Worm (Caenorhabditis elegans): ENCODE results near the gene F02C12.3.

F02C12.3 gene

ce11 chrX:13414974-13415373 lies 18.2 kb downstream of the F02C12.3 start (continued):
- TF ChIP-seq nhr-111 (GFP tag; optimal IDR thresholded peaks at IDR 0.05) = no peak

- TF ChIP-seq zfp-3 (GFP tag; conservative IDR thresholded peaks at IDR 0.05) (no peak), Y5F2A.4 (GFP tag; optimal IDR thresholded peaks at IDR 0.05) (no peak), daf-16 (GFP tag; optimal IDR thresholded peaks at IDR 0.05) (peak in 1 of 2 experiments; percentile 2), daf-16 (tag; optimal IDR thresholded peaks at IDR 0.05) (peak; percentile 91), ctbp-1 (GFP tag; IDR thresholded peaks at IDR 0.05) (no peak), nhr-77 (tag; optimal IDR thresholded peaks at IDR 0.05) (peak; percentile 87), ztf-7 (tag; optimal IDR thresholded peaks at IDR 0.05) (no peak), nhr-237 (tag; optimal IDR thresholded peaks at IDR 0.05) (no peak), nhr-6 (tag; optimal IDR thresholded peaks at IDR 0.05) (no peak), F44E2.7 (GFP tag; IDR thresholded peaks at IDR 0.05) (no peak), ztf-11 (tag; optimal IDR thresholded peaks at IDR 0.05) (no peak), tra-1 (GFP tag; IDR thresholded peaks at IDR 0.05) (no peak), egl-27 (tag; optimal IDR thresholded peaks at IDR 0.05) (no peak), cey-2 (tag; optimal IDR thresholded peaks at IDR 0.05; ENCODE audit: borderline replicate concordance, insufficient read depth) (no peak), nhr-42 (GFP tag; IDR thresholded peaks at IDR 0.05) (no peak), dmd-8 (GFP tag; IDR thresholded peaks at IDR 0.05) (no peak), aha-1 (tag) (no peak), nhr-41 (GFP tag; IDR thresholded peaks at IDR 0.05) (no peak), madf-9 (GFP tag; conservative IDR thresholded peaks at IDR 0.05) (no peak), dve-1 (tag; optimal IDR thresholded peaks at IDR 0.05; ENCODE audit: insufficient read depth) (peak; percentile 84), Y105C5A.15 (GFP tag; IDR thresholded peaks at IDR 0.05) (no peak), php-3 (GFP tag; IDR thresholded peaks at IDR 0.05) (0 out of 2 replicates have a peak, but pooled peaks have one; percentile 33), daf-8 (GFP tag; IDR thresholded peaks at IDR 0.05) (no peak), mes-2 (tag; optimal IDR thresholded peaks at IDR 0.05; ENCODE audit: poor library complexity, severe bottlenecking) (no peak), gei-8 (GFP tag; optimal IDR thresholded peaks at IDR 0.05) (no peak), R02D3.7 (tag; optimal IDR thresholded peaks at IDR 0.05) (no peak), dmd-6 (GFP tag; IDR thresholded peaks at IDR 0.05) (peak; percentile 48; the same call in 1 of the 2 replicates), ceh-32 (tag; optimal IDR thresholded peaks at IDR 0.05; ENCODE audit: poor library complexity) (no peak), daf-12 (tag; optimal IDR thresholded peaks at IDR 0.05) (no peak), F49E8.2 (tag; optimal IDR thresholded peaks at IDR 0.05; ENCODE audit: borderline replicate concordance) (no peak), vab-7 (GFP tag; IDR thresholded peaks at IDR 0.05) (no peak), lim-7 (GFP tag; IDR thresholded peaks at IDR 0.05) (no peak), snpc-1.2 (GFP tag; IDR thresholded peaks at IDR 0.05) (no peak), set-16 (GFP tag; IDR thresholded peaks at IDR 0.05) (no peak), nhr-48 (tag; optimal IDR thresholded peaks at IDR 0.05) (peak; percentile 31), jun-1 (tag; optimal IDR thresholded peaks at IDR 0.05) (no peak), sdz-12 (GFP tag; optimal IDR thresholded peaks at IDR 0.05) (no peak), ama-1 (optimal IDR thresholded peaks at IDR 0.05) (no peak), nhr-10 (tag; optimal IDR thresholded peaks at IDR 0.05) (no peak), D1046.2 (GFP tag; IDR thresholded peaks at IDR 0.05) (no peak), snpc-4 (tag; optimal IDR thresholded peaks at IDR 0.05) (no peak), dmd-9 (GFP tag; IDR thresholded peaks at IDR 0.05) (no peak), tag-97 (GFP tag; IDR thresholded peaks at IDR 0.05) (no peak), mdl-1 (tag; optimal IDR thresholded peaks at IDR 0.05) (no peak), hlh-11 (tag; optimal IDR thresholded peaks at IDR 0.05) (peak; percentile 53), daf-19 (GFP tag; conservative IDR thresholded peaks at IDR 0.05) (no peak), spr-1 (tag; optimal IDR thresholded peaks at IDR 0.05) (no peak), ceh-82 (tag; optimal IDR thresholded peaks at IDR 0.05) (no peak), unc-62 (GFP tag; optimal IDR thresholded peaks at IDR 0.05 in 1 of 2) (peak in 1 of 2 experiments; percentile 61), unc-62 (tag; optimal IDR thresholded peaks at IDR 0.05) (no peak)
Measured at ce11 chrX:13415722-13416121, 18.9 kb downstream of the F02C12.3 start, which contains the start of gene C29F7.2. Gene C29F7.2 (plus strand): TSS chrX:13416078.
